Worm (Caenorhabditis elegans) whole organism, dauer: ENCODE results near the gene F27B3.6.

Experiments used
- unc-62 ChIP-seq: sonication (generic microtip); optimal IDR thresholded peaks from 2 replicates; lab custom pipeline; 2017; ENCODE audit warnings: missing biosample characterization, missing genetic modification reagents, missing genetic modification characterization

The F27B3.6 gene

ce11 chrIII:6578505-6578904, at the start of gene F27B3.6:
TSS of gene F27B3.6 (minus strand) at chrIII:6578605.
- no peak for TF ChIP-seq unc-62 (GFP tag; lab: Kevin White, UChicago)

- TF ChIP-seq unc-62 (GFP tag; lab: Kevin White, UChicago): no peak
These were observed 46.9 kb upstream of the F27B3.6 start for ce11 chrIII:6625317-6625716.

- no peak for TF ChIP-seq unc-62 (GFP tag; lab: Kevin White, UChicago)
These were observed 46.5 kb upstream of the F27B3.6 start, which contains the start of gene copd-1 for ce11 chrIII:6624872-6625271. TSS of gene copd-1 (minus strand) at chrIII:6624972.

- no peak for TF ChIP-seq unc-62 (GFP tag; lab: Kevin White, UChicago)
These were observed 41.5 kb upstream of the F27B3.6 start, which contains the start of gene C13B9.2 for ce11 chrIII:6619952-6620351. TSS of gene C13B9.2 (plus strand) at chrIII:6620252.

ce11 chrIII:6615064-6615463, 36.7 kb upstream of the F27B3.6 start, which contains the start of gene cmtr-2:
TSS of gene cmtr-2 (plus strand) at chrIII:6615414.
- TF ChIP-seq unc-62 (GFP tag; lab: Kevin White, UChicago): no peak

- no peak for TF ChIP-seq unc-62 (GFP tag; lab: Kevin White, UChicago)
These were observed 33.9 kb upstream of the F27B3.6 start, which contains the start of gene ctsa-4.2 for ce11 chrIII:6612282-6612681. TSS of gene ctsa-4.2 (plus strand) at chrIII:6612528.

ce11 chrIII:6610522-6610921, 32.1 kb upstream of the F27B3.6 start, which contains the start of gene srh-40:
TSS of gene srh-40 (plus strand) at chrIII:6610822.
- TF ChIP-seq unc-62 (GFP tag; lab: Kevin White, UChicago): no peak

ce11 chrIII:6608101-6608672, 29.8 kb upstream of the F27B3.6 start, which contains the start of the genes mdh-2 and F20H11.4:
TSS of gene mdh-2 (minus strand) at chrIII:6608106.
TSS of gene F20H11.4 (plus strand) at chrIII:6608622.
- TF ChIP-seq unc-62 (GFP tag; lab: Kevin White, UChicago): no peak

- no peak for TF ChIP-seq unc-62 (GFP tag; lab: Kevin White, UChicago)
These were observed 29.2 kb upstream of the F27B3.6 start for ce11 chrIII:6607646-6608045.

- TF ChIP-seq unc-62 (GFP tag; lab: Kevin White, UChicago): no peak
These were observed 28.7 kb upstream of the F27B3.6 start for ce11 chrIII:6607067-6607466.

ce11 chrIII:6606641-6607040, 28.2 kb upstream of the F27B3.6 start:
- TF ChIP-seq unc-62 (GFP tag; lab: Kevin White, UChicago): no peak

ce11 chrIII:6606022-6606467, 27.6 kb upstream of the F27B3.6 start:
- no peak for TF ChIP-seq unc-62 (GFP tag; lab: Kevin White, UChicago)

ce11 chrIII:6605442-6605992, 27.1 kb upstream of the F27B3.6 start:
- TF ChIP-seq unc-62 (GFP tag; lab: Kevin White, UChicago): no peak

- no peak for TF ChIP-seq unc-62 (GFP tag; lab: Kevin White, UChicago)
These were observed 25.9 kb upstream of the F27B3.6 start for ce11 chrIII:6604317-6604716.

- no peak for TF ChIP-seq unc-62 (GFP tag; lab: Kevin White, UChicago)
These were observed 24.8 kb upstream of the F27B3.6 start for ce11 chrIII:6603185-6603584.

ce11 chrIII:6601073-6601472, 22.7 kb upstream of the F27B3.6 start, which contains the start of gene let-765:
TSS of gene let-765 (minus strand) at chrIII:6601173.
- no peak for TF ChIP-seq unc-62 (GFP tag; lab: Kevin White, UChicago)

ce11 chrIII:6594069-6594468, 15.7 kb upstream of the F27B3.6 start:
- no peak for TF ChIP-seq unc-62 (GFP tag; lab: Kevin White, UChicago)
